Worm (Caenorhabditis elegans): ENCODE data around the gene phy-4.

DNA sequence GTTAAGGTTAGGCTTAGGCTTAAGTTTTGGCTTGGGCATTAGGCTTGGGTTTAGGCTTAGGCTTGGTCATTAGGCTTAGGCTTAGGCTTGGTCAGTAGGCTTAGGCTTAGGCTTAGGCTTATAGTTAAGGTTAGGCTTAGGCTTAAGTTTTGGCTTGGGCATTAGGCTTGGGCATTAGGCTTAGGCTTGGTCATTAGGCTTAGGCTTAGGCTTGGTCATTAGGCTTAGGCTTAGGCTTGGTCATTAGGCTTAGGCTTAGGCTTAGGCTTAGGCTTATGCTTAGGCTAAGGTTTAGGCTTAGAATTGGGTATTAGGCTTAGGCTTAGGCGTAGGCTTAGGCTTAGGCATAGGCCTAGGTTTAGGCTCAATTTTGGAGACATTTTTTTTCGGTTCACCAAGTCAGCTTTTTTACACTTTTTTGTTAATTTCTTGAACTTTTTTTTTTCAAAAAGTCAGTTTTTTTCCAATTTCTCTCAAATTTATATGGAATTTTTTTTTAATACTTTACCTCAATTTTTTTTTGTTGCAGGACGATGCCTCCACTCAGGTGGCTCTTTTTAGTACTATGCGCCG lies 10.8 kb downstream of the phy-4 start, which contains the start of gene Y43F8B.3:
- no peak for TF ChIP-seq nhr-11 (tag; optimal IDR thresholded peaks at IDR 0.05)
- TF ChIP-seq ama-1 (optimal IDR thresholded peaks at IDR 0.05): no peak
- no peak for TF ChIP-seq fos-1 (tag; optimal IDR thresholded peaks at IDR 0.05)
- no peak for TF ChIP-seq aha-1 (tag; optimal IDR thresholded peaks at IDR 0.05)

Measured in whole organism, L1 larva.